Fruit fly (Drosophila melanogaster) S2 (cell line): ENCODE data around the gene yellow-k.

Source experiments
- CG8478 ChIP-seq: fragments of >200 bp; optimal IDR thresholded peaks from 2 replicates; lab custom pipeline; 2018
- CTCF ChIP-seq, 2 experiments: fragments of >200 bp; optimal IDR thresholded peaks; 2 replicates each; lab custom pipeline; 2018

The yellow-k gene

dm6 chr3L:15533402-15534129, 13.1 kb downstream of the yellow-k start:
- no peak for TF ChIP-seq CG8478 (lab: Kevin White, UChicago)
- no peak for TF ChIP-seq CTCF (optimal IDR thresholded peaks at IDR 0.05; lab: Kevin White, UChicago)

- no peak for TF ChIP-seq CTCF (optimal IDR thresholded peaks at IDR 0.05; lab: Kevin White, UChicago)
- no peak for TF ChIP-seq CG8478 (lab: Kevin White, UChicago)
Measured at dm6 chr3L:15534274-15535227, 14.1 kb downstream of the yellow-k start.

dm6 chr3L:15535228-15535598, 14.8 kb downstream of the yellow-k start, which contains the start of gene CrebA:
Gene CrebA, plus strand, starts transcription at chr3L:15535395.
- TF ChIP-seq CG8478 (lab: Kevin White, UChicago) = no peak
- no peak for TF ChIP-seq CTCF (optimal IDR thresholded peaks at IDR 0.05; lab: Kevin White, UChicago)

dm6 chr3L:15535800-15536225, 15.4 kb downstream of the yellow-k start:
- no peak for TF ChIP-seq CTCF (optimal IDR thresholded peaks at IDR 0.05; lab: Kevin White, UChicago)
- no peak for TF ChIP-seq CG8478 (lab: Kevin White, UChicago)

- TF ChIP-seq CTCF (optimal IDR thresholded peaks at IDR 0.05; lab: Kevin White, UChicago) (no peak), CG8478 (lab: Kevin White, UChicago) (no peak)
Measured at dm6 chr3L:15536550-15536949, 16.1 kb downstream of the yellow-k start.

dm6 chr3L:15537916-15538581, 17.6 kb downstream of the yellow-k start:
- no peak for TF ChIP-seq CTCF (optimal IDR thresholded peaks at IDR 0.05; lab: Kevin White, UChicago)
- TF ChIP-seq CG8478 (lab: Kevin White, UChicago) = no peak

dm6 chr3L:15538582-15539490, 18.4 kb downstream of the yellow-k start:
- TF ChIP-seq CTCF (optimal IDR thresholded peaks at IDR 0.05; lab: Kevin White, UChicago) (no peak), CG8478 (lab: Kevin White, UChicago) (no peak)

dm6 chr3L:15539903-15540409, 19.5 kb downstream of the yellow-k start:
- TF ChIP-seq CG8478 (lab: Kevin White, UChicago) (no peak), CTCF (optimal IDR thresholded peaks at IDR 0.05; lab: Kevin White, UChicago) (no peak)

dm6 chr3L:15540682-15541081, 20.3 kb downstream of the yellow-k start:
- no peak for TF ChIP-seq CG8478 (lab: Kevin White, UChicago)
- no peak for TF ChIP-seq CTCF (optimal IDR thresholded peaks at IDR 0.05; lab: Kevin White, UChicago)

dm6 chr3L:15541281-15541680, 20.9 kb downstream of the yellow-k start:
- TF ChIP-seq CG8478 (lab: Kevin White, UChicago) (no peak), CTCF (optimal IDR thresholded peaks at IDR 0.05; lab: Kevin White, UChicago) (no peak)

dm6 chr3L:15543049-15543448, 22.6 kb downstream of the yellow-k start:
- TF ChIP-seq CG8478 (lab: Kevin White, UChicago) = no peak
- no peak for TF ChIP-seq CTCF (optimal IDR thresholded peaks at IDR 0.05; lab: Kevin White, UChicago)

dm6 chr3L:15543467-15543866, 23.0 kb downstream of the yellow-k start:
- TF ChIP-seq CG8478 (lab: Kevin White, UChicago) (no peak), CTCF (optimal IDR thresholded peaks at IDR 0.05; lab: Kevin White, UChicago) (no peak)
